Worm (Caenorhabditis elegans) whole organism, L4/young adult: Measurements from ENCODE around the gene F46C5.4.

ENCODE experiments used
- W03F9.2 ChIP-seq: fragments of 150-350 bp; optimal IDR thresholded peaks from 2 replicates; lab custom pipeline; 2014; ENCODE audit warnings: missing biosample characterization, missing genetic modification characterization
- him-1 ChIP-seq: sonication (generic microtip); optimal IDR thresholded peaks from 2 replicates; lab custom pipeline; 2016; ENCODE audit warnings: missing genotype, missing genetic modification reagents, missing genetic modification characterization, missing compliant biosample characterization

DNA sequence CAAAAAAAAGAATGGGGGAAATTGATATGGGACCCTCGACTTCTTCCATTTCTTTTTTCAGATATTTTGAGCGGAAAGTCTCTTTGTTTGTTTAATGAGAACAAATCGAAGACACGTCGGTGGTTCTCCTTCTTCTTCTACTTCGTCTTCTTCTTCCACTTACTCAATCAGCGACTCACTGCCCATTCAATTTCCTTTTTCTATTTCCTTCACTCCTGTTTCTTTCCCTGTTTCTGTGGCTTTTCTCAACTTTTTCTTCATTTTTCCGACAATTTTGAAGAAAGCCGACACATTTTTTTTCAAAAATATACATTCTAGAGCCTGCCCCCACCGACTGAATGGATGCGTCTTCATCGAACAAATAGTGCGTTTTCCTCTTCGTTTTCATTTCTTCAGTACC is at the start of gene F46C5.4:
- TF ChIP-seq W03F9.2 (tag; lab: Kevin White, UChicago) (no peak), him-1 (no peak)
